Worm (Caenorhabditis elegans): Measurements from ENCODE around the gene R13A5.11.

DNA sequence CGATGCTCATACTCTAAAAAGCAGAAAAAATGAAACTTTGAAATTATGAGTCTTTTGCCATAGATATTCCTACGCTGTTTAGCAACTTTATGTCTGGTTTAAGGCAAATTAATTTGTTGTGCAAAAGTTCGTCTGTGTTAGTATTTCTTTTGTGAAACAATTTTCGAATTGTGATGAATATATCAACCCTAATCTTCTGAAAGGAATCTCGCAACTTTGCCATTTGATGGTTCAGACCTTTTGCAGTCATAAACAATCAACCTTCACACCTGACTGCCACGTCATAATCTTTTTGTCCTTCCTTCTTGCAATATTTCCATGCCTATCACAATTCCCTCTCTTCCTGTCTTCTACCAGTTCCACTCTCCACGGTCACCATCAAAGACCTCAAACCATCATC is 26.7 kb upstream of the R13A5.11 start:
- TF ChIP-seq lsy-2 (tag; optimal IDR thresholded peaks at IDR 0.05) (no peak), pha-4 (tag; optimal IDR thresholded peaks at IDR 0.05) (no peak), mab-5 (tag; optimal IDR thresholded peaks at IDR 0.05) (no peak), unc-62 (GFP tag; optimal IDR thresholded peaks at IDR 0.05) (no peak), ces-1 (GFP tag; optimal IDR thresholded peaks at IDR 0.05) (no peak), blmp-1 (tag; optimal IDR thresholded peaks at IDR 0.05) (no peak), nhr-28 (tag; optimal IDR thresholded peaks at IDR 0.05) (no peak), ceh-83 (GFP tag; optimal IDR thresholded peaks at IDR 0.05) (no peak), nhr-237 (tag; optimal IDR thresholded peaks at IDR 0.05) (no peak), unc-39 (tag; optimal IDR thresholded peaks at IDR 0.05) (no peak)

Measured in whole organism, mixed stage, embryonic.